Fruit fly (Drosophila melanogaster) whole organism, embryonic: ENCODE measurements around the gene goe.

Experiments
- Ada2b ChIP-seq: fragments of 200-800 bp; sonication (Bioruptor generic); IDR thresholded peaks from 2 replicates; pipeline ENCODE4 v1.3.6; 2022; ENCODE audit warnings: missing biosample characterization, missing genetic modification characterization
- Asciz ChIP-seq: fragments of 200-800 bp; sonication (Bioruptor generic); optimal IDR thresholded peaks from 2 replicates; lab custom pipeline; 2017; ENCODE audit warnings: missing biosample characterization, mild to moderate bottlenecking, missing genetic modification characterization, missing genetic modification reagents
- Atf-2 ChIP-seq: fragments of 200-800 bp; sonication (Bioruptor generic); optimal IDR thresholded peaks from 2 replicates; lab custom pipeline; 2016; ENCODE audit warnings: missing biosample characterization, missing genetic modification characterization
- B-H1 ChIP-seq: fragments of 200-800 bp; sonication (Bioruptor generic); IDR thresholded peaks from 3 replicates; pipeline ENCODE4 v1.3.6; 2022; ENCODE audit warnings: missing biosample characterization, missing genetic modification characterization
- Bdp1 ChIP-seq: fragments of 200-800 bp; sonication (Bioruptor generic); optimal IDR thresholded peaks from 3 replicates; lab custom pipeline; 2016; ENCODE audit warnings: missing biosample characterization, missing genetic modification characterization
- CG10979 ChIP-seq: fragments of 200-800 bp; sonication (Bioruptor generic); optimal IDR thresholded peaks from 2 replicates; lab custom pipeline; 2018; ENCODE audit warnings: missing biosample characterization, mild to moderate bottlenecking, missing genetic modification characterization, moderate library complexity
- CG11696 ChIP-seq: fragments of 200-800 bp; sonication (Bioruptor generic); IDR thresholded peaks from 2 replicates; pipeline ENCODE4 v1.3.6; 2022; ENCODE audit warnings: missing biosample characterization, missing genetic modification characterization
- CG11723 ChIP-seq: fragments of 200-800 bp; sonication (Bioruptor generic); optimal IDR thresholded peaks from 2 replicates; lab custom pipeline; 2017; ENCODE audit warnings: missing biosample characterization, mild to moderate bottlenecking, missing genetic modification characterization
- CG12659 ChIP-seq: fragments of 200-800 bp; sonication (Bioruptor generic); optimal IDR thresholded peaks from 3 replicates; lab custom pipeline; 2017; ENCODE audit warnings: mild to moderate bottlenecking, missing biosample characterization, missing genetic modification reagents, missing genetic modification characterization
- CG12769 ChIP-seq: fragments of 200-800 bp; sonication (Bioruptor generic); optimal IDR thresholded peaks from 2 replicates; lab custom pipeline; 2019; ENCODE audit warnings: missing biosample characterization, mild to moderate bottlenecking, missing genetic modification characterization, moderate library complexity
- CG16779 ChIP-seq: fragments of 200-800 bp; sonication (Bioruptor generic); IDR thresholded peaks from 2 replicates; pipeline ENCODE4 v1.3.6; 2022; ENCODE audit warnings: missing biosample characterization, missing genetic modification characterization
- CG16815 ChIP-seq: fragments of 200-800 bp; sonication (Bioruptor generic); optimal IDR thresholded peaks from 3 replicates; lab custom pipeline; 2017; ENCODE audit warnings: missing biosample characterization, mild to moderate bottlenecking, missing genetic modification characterization
- CG17912 ChIP-seq: fragments of 200-800 bp; sonication (Bioruptor generic); optimal IDR thresholded peaks from 2 replicates; lab custom pipeline; 2018; ENCODE audit warnings: missing biosample characterization, mild to moderate bottlenecking, missing genetic modification characterization
- CG31224 ChIP-seq: fragments of 200-800 bp; sonication (Bioruptor generic); IDR thresholded peaks from 2 replicates; pipeline ENCODE4 v1.3.6; 2022; ENCODE audit warnings: missing biosample characterization, missing genetic modification characterization
- CG5245 ChIP-seq: fragments of 200-800 bp; sonication (Bioruptor generic); optimal IDR thresholded peaks from 3 replicates; lab custom pipeline; 2016; ENCODE audit warnings: missing biosample characterization, missing genetic modification characterization
- CG7372 ChIP-seq: fragments of 200-800 bp; sonication (Bioruptor generic); IDR thresholded peaks from 2 replicates; pipeline ENCODE4 v1.3.6; 2022; ENCODE audit warnings: missing biosample characterization, missing genetic modification characterization
- CG7963 ChIP-seq: fragments of 200-800 bp; sonication (Bioruptor generic); IDR thresholded peaks from 3 replicates; pipeline ENCODE4 v1.3.6; 2022; ENCODE audit warnings: missing biosample characterization, missing genetic modification characterization; ENCODE audit not compliant: partially characterized antibody
- CG8281 ChIP-seq: fragments of 200-800 bp; sonication (Bioruptor generic); optimal IDR thresholded peaks from 2 replicates; lab custom pipeline; 2018; ENCODE audit warnings: missing biosample characterization, mild to moderate bottlenecking, missing genetic modification characterization, moderate library complexity
- CG8924 ChIP-seq: fragments of 200-800 bp; optimal IDR thresholded peaks from 3 replicates; lab custom pipeline; 2019; ENCODE audit warnings: missing biosample characterization, mild to moderate bottlenecking, missing genetic modification characterization, moderate library complexity
- CG9437 ChIP-seq: fragments of 200-800 bp; sonication (Bioruptor generic); optimal IDR thresholded peaks from 2 replicates; lab custom pipeline; 2018; ENCODE audit warnings: missing biosample characterization, mild to moderate bottlenecking, missing genetic modification characterization
- Dfd ChIP-seq, 2 experiments: fragments of >200 bp; optimal IDR thresholded peaks; 2 replicates each; lab custom pipeline; 2017; ENCODE audit warnings: missing biosample characterization in 2 of 2, missing genetic modification characterization in 2 of 2
- Dip3 ChIP-seq: fragments of 200-800 bp; sonication (Bioruptor generic); optimal IDR thresholded peaks from 3 replicates; lab custom pipeline; 2016; ENCODE audit warnings: missing biosample characterization, missing genetic modification characterization
- HLH4C ChIP-seq: fragments of 200-800 bp; sonication (Bioruptor generic); IDR thresholded peaks from 3 replicates; pipeline ENCODE4 v1.3.6; 2022; ENCODE audit warnings: missing biosample characterization, missing genetic modification characterization; ENCODE audit not compliant: partially characterized antibody
- HmgD ChIP-seq: fragments of 200-800 bp; sonication (Bioruptor generic); optimal IDR thresholded peaks from 3 replicates; lab custom pipeline; 2016; ENCODE audit warnings: missing biosample characterization, missing genetic modification characterization
- Mad ChIP-seq: fragments of 200-800 bp; sonication (Bioruptor generic); optimal IDR thresholded peaks from 2 replicates; lab custom pipeline; 2016; ENCODE audit warnings: missing biosample characterization, missing genetic modification characterization
- Myb ChIP-seq: fragments of 200-800 bp; sonication (Bioruptor generic); optimal IDR thresholded peaks from 2 replicates; lab custom pipeline; 2016; ENCODE audit warnings: missing biosample characterization, missing genetic modification characterization
- Poxn ChIP-seq: fragments of 200-800 bp; sonication (Bioruptor generic); IDR thresholded peaks from 2 replicates; pipeline ENCODE4 v1.3.6; 2022; ENCODE audit warnings: missing biosample characterization, missing genetic modification characterization
- Side ChIP-seq: fragments of 200-800 bp; sonication (Bioruptor generic); optimal IDR thresholded peaks from 2 replicates; lab custom pipeline; 2016; ENCODE audit warnings: missing biosample characterization, missing genetic modification characterization
- Xrp1 ChIP-seq: fragments of 200-800 bp; sonication (Bioruptor generic); IDR thresholded peaks from 2 replicates; pipeline ENCODE4 v1.3.6; 2022; ENCODE audit warnings: missing biosample characterization, missing genetic modification characterization
- YL-1 ChIP-seq: fragments of 200-800 bp; sonication (Bioruptor generic); optimal IDR thresholded peaks from 3 replicates; lab custom pipeline; 2017; ENCODE audit warnings: missing biosample characterization, mild to moderate bottlenecking, missing genetic modification characterization
- br ChIP-seq: fragments of >200 bp; optimal IDR thresholded peaks from 2 replicates; lab custom pipeline; 2017
- cato ChIP-seq: fragments of 200-800 bp; sonication (Bioruptor generic); optimal IDR thresholded peaks from 2 replicates; lab custom pipeline; 2016; ENCODE audit warnings: missing biosample characterization, missing genetic modification characterization, borderline replicate concordance
- cwo ChIP-seq: fragments of 200-800 bp; sonication (Bioruptor generic); optimal IDR thresholded peaks from 3 replicates; lab custom pipeline; 2017; ENCODE audit warnings: missing biosample characterization, missing genetic modification characterization, mild to moderate bottlenecking, moderate library complexity, missing genetic modification reagents
- da ChIP-seq: fragments of 200-800 bp; sonication (Bioruptor generic); optimal IDR thresholded peaks from 2 replicates; lab custom pipeline; 2016; ENCODE audit warnings: missing biosample characterization, missing genetic modification characterization
- ems ChIP-seq: fragments of 200-800 bp; sonication (Bioruptor generic); optimal IDR thresholded peaks from 3 replicates; lab custom pipeline; 2016; ENCODE audit warnings: missing biosample characterization, missing genetic modification characterization
- exex ChIP-seq: fragments of 200-800 bp; sonication (Bioruptor generic); optimal IDR thresholded peaks from 4 replicates; lab custom pipeline; 2018; ENCODE audit warnings: missing biosample characterization, mild to moderate bottlenecking, missing genetic modification characterization, moderate library complexity
- gcm ChIP-seq: fragments of 200-800 bp; sonication (Bioruptor generic); optimal IDR thresholded peaks from 2 replicates; lab custom pipeline; 2019; ENCODE audit warnings: missing biosample characterization, mild to moderate bottlenecking, missing genetic modification characterization, moderate library complexity
- h ChIP-seq: fragments of >200 bp; optimal IDR thresholded peaks from 2 replicates; lab custom pipeline; 2017
- hbn ChIP-seq: fragments of 200-800 bp; sonication (Bioruptor generic); IDR thresholded peaks from 2 replicates; pipeline ENCODE4 v1.3.6; 2022; ENCODE audit warnings: missing biosample characterization, missing genetic modification characterization; ENCODE audit not compliant: partially characterized antibody
- lbe ChIP-seq: fragments of 200-800 bp; sonication (Bioruptor generic); optimal IDR thresholded peaks from 2 replicates; lab custom pipeline; 2016; ENCODE audit warnings: missing biosample characterization, mild to moderate bottlenecking, missing genetic modification characterization
- lmd ChIP-seq: fragments of 200-800 bp; sonication (Bioruptor generic); IDR thresholded peaks from 2 replicates; pipeline ENCODE4 v1.3.6; 2022; ENCODE audit warnings: missing biosample characterization, missing genetic modification characterization
- prd ChIP-seq, 3 experiments: fragments of >200 bp in 2 of 3; fragments of 200-800 bp in 1 of 3; sonication (Bioruptor generic) in 1 of 3; optimal IDR thresholded peaks in 2 of 3; IDR thresholded peaks in 1 of 3; 2 replicates in 2 of 3; 3 replicates in 1 of 3; pipeline versions ENCODE4 v1.3.6 to Lab custom; 2017 to 2022; ENCODE audit warnings: missing biosample characterization in 1 of 3, missing genetic modification characterization in 1 of 3
- pros ChIP-seq: fragments of 200-800 bp; sonication (Bioruptor generic); optimal IDR thresholded peaks from 3 replicates; lab custom pipeline; 2019; ENCODE audit warnings: missing biosample characterization, mild to moderate bottlenecking, missing genetic modification characterization, moderate library complexity
- ranshi ChIP-seq: fragments of 200-800 bp; sonication (Bioruptor generic); IDR thresholded peaks from 2 replicates; pipeline ENCODE4 v1.3.6; 2022; ENCODE audit warnings: missing biosample characterization, missing genetic modification characterization
- repo ChIP-seq: fragments of 200-800 bp; sonication (Bioruptor generic); optimal IDR thresholded peaks from 2 replicates; lab custom pipeline; 2016; ENCODE audit warnings: missing biosample characterization, missing genetic modification characterization
- row ChIP-seq: fragments of 200-800 bp; sonication (Bioruptor generic); IDR thresholded peaks from 3 replicates; pipeline ENCODE4 v1.3.6; 2022; ENCODE audit warnings: missing biosample characterization, missing genetic modification characterization
- sd ChIP-seq: fragments of 200-800 bp; sonication (Bioruptor generic); optimal IDR thresholded peaks from 3 replicates; lab custom pipeline; 2018; ENCODE audit warnings: missing biosample characterization, mild to moderate bottlenecking, missing genetic modification characterization, moderate library complexity
- slbo ChIP-seq: fragments of 200-800 bp; sonication (Bioruptor generic); IDR thresholded peaks from 2 replicates; pipeline ENCODE4 v1.3.6; 2022; ENCODE audit warnings: missing biosample characterization, missing genetic modification characterization
- tgo ChIP-seq: fragments of 200-800 bp; sonication (Bioruptor generic); IDR thresholded peaks from 3 replicates; pipeline ENCODE4 v1.3.6; 2022; ENCODE audit warnings: missing biosample characterization, missing genetic modification characterization
- tin ChIP-seq: fragments of 200-800 bp; sonication (Bioruptor generic); optimal IDR thresholded peaks from 3 replicates; lab custom pipeline; 2016; ENCODE audit warnings: missing biosample characterization, missing genetic modification characterization
- tx ChIP-seq: fragments of 200-800 bp; sonication (Bioruptor generic); optimal IDR thresholded peaks from 2 replicates; lab custom pipeline; 2016; ENCODE audit warnings: missing biosample characterization, missing genetic modification characterization
- usp ChIP-seq: fragments of >200 bp; optimal IDR thresholded peaks from 2 replicates; lab custom pipeline; 2017; ENCODE audit warnings: missing biosample characterization, missing genetic modification characterization

goe gene

DNA sequence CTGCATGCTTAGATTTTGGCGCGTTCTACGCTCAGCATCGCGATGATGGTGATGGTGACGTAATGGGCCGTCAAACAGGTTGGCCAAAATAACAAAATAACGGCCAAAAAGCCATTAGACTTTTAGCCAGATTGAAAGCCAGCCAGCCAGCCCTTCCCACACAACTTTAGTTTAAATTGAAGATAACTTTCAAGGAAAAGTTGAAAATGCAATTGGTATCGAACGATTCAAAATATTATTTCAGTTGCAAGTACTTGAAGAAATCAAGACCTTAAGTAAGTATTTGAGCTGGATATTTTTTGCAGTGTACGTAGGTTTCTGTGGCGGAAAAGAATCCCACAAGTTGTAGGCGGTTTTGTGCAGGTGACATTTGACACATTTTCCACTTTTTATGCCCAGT is 29.3 kb upstream of the goe start (continued):
- TF ChIP-seq HmgD (GFP tag; lab: Kevin White, UChicago) (no peak), exex (no peak), Dfd (GFP tag; optimal IDR thresholded peaks at IDR 0.05; lab: Kevin White, UChicago) (no peak), ems (GFP tag; lab: Kevin White, UChicago) (no peak), h (no peak), CG10979 (tag; lab: Kevin White, UChicago) (no peak), cato (GFP tag; lab: Kevin White, UChicago) (no peak), Mad (GFP tag; lab: Kevin White, UChicago) (no peak), Ada2b (GFP tag; lab: Robert Waterston, UW) (no peak; the same call in 1 of the 2 replicates), hbn (GFP tag; lab: Robert Waterston, UW) (no peak), CG9437 (no peak), tx (no peak), usp (GFP tag; lab: Kevin White, UChicago) (no peak), br (lab: Kevin White, UChicago) (no peak), Poxn (no peak), repo (GFP tag; lab: Kevin White, UChicago) (no peak), CG11723 (GFP tag; lab: Kevin White, UChicago) (no peak), CG5245 (no peak), pros (GFP tag; lab: Kevin White, UChicago) (no peak), Bdp1 (no peak), row (GFP tag; lab: Robert Waterston, UW) (peak; percentile 32; the same call in 1 of the 3 replicates), CG7372 (GFP tag; lab: Robert Waterston, UW) (0 out of 2 replicates have a peak, but pooled peaks have one; percentile 8), prd (optimal IDR thresholded peaks at IDR 0.05; lab: Kevin White, UChicago) (no peak), prd (GFP tag; IDR thresholded peaks at IDR 0.05; lab: Robert Waterston, UW) (0 out of 3 replicates have a peak, but pooled peaks have one; percentile 16), ranshi (GFP tag; lab: Robert Waterston, UW) (no peak), Atf-2 (peak; percentile 8), slbo (peak; percentile 30; the same call in 1 of the 2 replicates), CG7963 (GFP tag; lab: Robert Waterston, UW) (no peak), HLH4C (GFP tag; lab: Robert Waterston, UW) (no peak), Side (peak; percentile 24), Xrp1 (GFP tag; lab: Robert Waterston, UW) (no peak), CG31224 (no peak), Myb (GFP tag; lab: Kevin White, UChicago) (peak; percentile 22), lbe (no peak), B-H1 (GFP tag; lab: Robert Waterston, UW) (no peak), CG16815 (GFP tag; lab: Kevin White, UChicago) (no peak), CG11696 (peak; percentile 19; the same call in 1 of the 2 replicates), tgo (GFP tag; lab: Robert Waterston, UW) (no peak), CG12659 (GFP tag; lab: Kevin White, UChicago) (no peak), CG12769 (tag; lab: Kevin White, UChicago) (peak; percentile 70), sd (peak; percentile 23), lmd (GFP tag; lab: Robert Waterston, UW) (peak; percentile 19; the same call in 1 of the 2 replicates), YL-1 (GFP tag; lab: Kevin White, UChicago) (no peak), da (GFP tag; lab: Kevin White, UChicago) (no peak), Dip3 (GFP tag; lab: Kevin White, UChicago) (peak; percentile 41), CG17912 (GFP tag; lab: Kevin White, UChicago) (no peak), CG16779 (no peak), tin (GFP tag; lab: Kevin White, UChicago) (no peak), gcm (GFP tag; lab: Kevin White, UChicago) (no peak), CG8924 (tag; lab: Kevin White, UChicago) (peak; percentile 17), Asciz (GFP tag; lab: Kevin White, UChicago) (no peak), cwo (GFP tag; lab: Kevin White, UChicago) (peak; percentile 17), CG8281 (tag; lab: Kevin White, UChicago) (no peak)
